Worm (Caenorhabditis elegans) whole organism, L3 larva: ENCODE data around the gene cutl-29.

ENCODE experiments used
- ZK546.5 ChIP-seq: sonication (generic microtip); optimal IDR thresholded peaks from 2 replicates; lab custom pipeline; 2017; ENCODE audit warnings: missing biosample characterization, missing genetic modification characterization
- ama-1 ChIP-seq: fragments of 150-350 bp; optimal IDR thresholded peaks from 2 replicates; lab custom pipeline; 2018
- ceh-82 ChIP-seq: fragments of 150-350 bp; optimal IDR thresholded peaks from 2 replicates; lab custom pipeline; 2014; ENCODE audit warnings: missing biosample characterization, missing genetic modification characterization
- ceh-9 ChIP-seq: sonication (generic microtip); optimal IDR thresholded peaks from 2 replicates; lab custom pipeline; 2018; ENCODE audit warnings: missing biosample characterization, missing genetic modification characterization
- elt-1 ChIP-seq: fragments of 150-350 bp; optimal IDR thresholded peaks from 2 replicates; lab custom pipeline; 2014; ENCODE audit warnings: missing biosample characterization, missing genetic modification characterization
- elt-3 ChIP-seq, 3 experiments: fragments of 150-350 bp in 1 of 3; sonication (generic microtip) in 2 of 3; optimal IDR thresholded peaks; 2 replicates in 2 of 3; 4 replicates in 1 of 3; lab custom pipeline; 2014 to 2017; ENCODE audit warnings: missing biosample characterization in 3 of 3, missing genetic modification characterization in 3 of 3
- fkh-10 ChIP-seq: sonication (generic microtip); optimal IDR thresholded peaks from 2 replicates; lab custom pipeline; 2017; ENCODE audit warnings: missing biosample characterization, missing genetic modification reagents, missing genetic modification characterization
- lin-39 ChIP-seq: fragments of 150-350 bp; optimal IDR thresholded peaks from 2 replicates; lab custom pipeline; 2018; ENCODE audit warnings: missing biosample characterization, missing genetic modification reagents, missing genetic modification characterization
- nhr-237 ChIP-seq: fragments of 150-350 bp; optimal IDR thresholded peaks from 2 replicates; lab custom pipeline; 2014; ENCODE audit warnings: missing biosample characterization, missing genetic modification characterization
- pqm-1 ChIP-seq: fragments of 150-350 bp; optimal IDR thresholded peaks from 2 replicates; lab custom pipeline; 2017; ENCODE audit warnings: missing biosample characterization, missing genetic modification characterization, inconsistent platforms
- snpc-4 ChIP-seq: fragments of 150-350 bp; optimal IDR thresholded peaks from 2 replicates; lab custom pipeline; 2014; ENCODE audit warnings: missing biosample characterization, missing genetic modification characterization
- unc-39 ChIP-seq: sonication (generic microtip); optimal IDR thresholded peaks from 4 replicates; lab custom pipeline; 2017; ENCODE audit warnings: missing biosample characterization, missing genetic modification characterization
- ztf-11 ChIP-seq: fragments of 150-350 bp; optimal IDR thresholded peaks from 2 replicates; lab custom pipeline; 2014; ENCODE audit warnings: missing biosample characterization, missing genetic modification characterization

DNA sequence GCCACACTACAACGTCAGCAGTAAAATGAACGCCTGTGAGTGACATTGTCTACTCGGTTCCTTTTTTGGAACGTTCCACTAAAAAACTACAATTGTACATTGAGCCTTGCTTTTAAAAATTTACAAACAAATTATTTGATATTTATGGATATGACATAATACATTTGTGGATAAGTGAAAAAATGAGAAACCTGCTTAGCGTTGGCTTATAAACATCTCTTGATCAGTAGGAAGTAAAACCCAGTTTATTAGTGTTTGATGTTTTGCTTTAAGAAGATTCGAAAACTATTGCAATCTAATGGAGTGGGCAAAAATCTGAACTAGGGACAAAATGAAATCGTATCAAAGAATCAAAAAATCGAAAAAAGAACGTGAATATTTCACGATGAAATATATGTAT lies 53.9 kb downstream of the cutl-29 start:
- no peak for TF ChIP-seq fkh-10 (GFP tag; lab: Kevin White, UChicago)
- TF ChIP-seq ZK546.5 (tag; lab: Kevin White, UChicago) = no peak
- no peak for TF ChIP-seq ceh-82 (tag; lab: Kevin White, UChicago)
- no peak for TF ChIP-seq unc-39 (tag; lab: Kevin White, UChicago)
- no peak for TF ChIP-seq snpc-4 (tag; lab: Kevin White, UChicago)
- TF ChIP-seq elt-1 (tag; lab: Kevin White, UChicago) = no peak
- no peak for TF ChIP-seq ama-1 (lab: Kevin White, UChicago)
- no peak for TF ChIP-seq ztf-11
- TF ChIP-seq pqm-1 (tag; lab: Kevin White, UChicago) = no peak
- no peak for TF ChIP-seq elt-3 (tag; optimal IDR thresholded peaks at IDR 0.05; lab: Kevin White, UChicago)
- no peak for TF ChIP-seq ceh-9 (tag; lab: Kevin White, UChicago)
- TF ChIP-seq nhr-237 = no peak
- no peak for TF ChIP-seq lin-39 (tag; lab: Kevin White, UChicago)
